Worm (Caenorhabditis elegans) whole organism, L3 larva: ENCODE results near the gene C07A4.2.

Source experiments
- R02D3.7 ChIP-seq: fragments of 150-350 bp; optimal IDR thresholded peaks from 2 replicates; lab custom pipeline; 2014; ENCODE audit warnings: missing biosample characterization, missing genetic modification characterization
- ZK546.5 ChIP-seq: sonication (generic microtip); optimal IDR thresholded peaks from 2 replicates; lab custom pipeline; 2017; ENCODE audit warnings: missing biosample characterization, missing genetic modification characterization
- aly-2 ChIP-seq: fragments of 150-350 bp; optimal IDR thresholded peaks from 2 replicates; lab custom pipeline; 2014; ENCODE audit warnings: missing biosample characterization, missing genetic modification characterization
- ama-1 ChIP-seq: fragments of 150-350 bp; optimal IDR thresholded peaks from 2 replicates; lab custom pipeline; 2018
- ceh-16 ChIP-seq: sonication (generic microtip); optimal IDR thresholded peaks from 2 replicates; lab custom pipeline; 2017; ENCODE audit warnings: missing biosample characterization, missing genetic modification characterization
- ceh-28 ChIP-seq: fragments of 150-350 bp; optimal IDR thresholded peaks from 2 replicates; lab custom pipeline; 2014; ENCODE audit warnings: missing biosample characterization, missing genetic modification reagents, missing genetic modification characterization
- ceh-82 ChIP-seq: fragments of 150-350 bp; optimal IDR thresholded peaks from 2 replicates; lab custom pipeline; 2014; ENCODE audit warnings: missing biosample characterization, missing genetic modification characterization
- ceh-9 ChIP-seq: sonication (generic microtip); optimal IDR thresholded peaks from 2 replicates; lab custom pipeline; 2018; ENCODE audit warnings: missing biosample characterization, missing genetic modification characterization
- daf-12 ChIP-seq: fragments of 150-350 bp; optimal IDR thresholded peaks from 2 replicates; lab custom pipeline; 2014; ENCODE audit warnings: missing biosample characterization, missing genetic modification reagents, missing genetic modification characterization
- egl-27 ChIP-seq: sonication (generic microtip); optimal IDR thresholded peaks from 4 replicates; lab custom pipeline; 2017; ENCODE audit warnings: missing biosample characterization, missing genetic modification reagents, missing genetic modification characterization
- egl-5 ChIP-seq: fragments of 150-350 bp; optimal IDR thresholded peaks from 2 replicates; lab custom pipeline; 2017; ENCODE audit warnings: missing biosample characterization, missing genetic modification reagents, missing genetic modification characterization, inconsistent platforms
- elt-1 ChIP-seq: fragments of 150-350 bp; optimal IDR thresholded peaks from 2 replicates; lab custom pipeline; 2014; ENCODE audit warnings: missing biosample characterization, missing genetic modification characterization
- elt-2 ChIP-seq: sonication (generic microtip); optimal IDR thresholded peaks from 2 replicates; lab custom pipeline; 2016; ENCODE audit warnings: missing genetic modification reagents, mild to moderate bottlenecking, missing genetic modification characterization, missing compliant biosample characterization
- elt-3 ChIP-seq, 3 experiments: fragments of 150-350 bp in 1 of 3; sonication (generic microtip) in 2 of 3; optimal IDR thresholded peaks; 2 replicates in 2 of 3; 4 replicates in 1 of 3; lab custom pipeline; 2014 to 2017; ENCODE audit warnings: missing biosample characterization in 3 of 3, missing genetic modification characterization in 3 of 3
- eor-1 ChIP-seq, 2 experiments: fragments of 150-350 bp; optimal IDR thresholded peaks; 2 replicates each; lab custom pipeline; 2014 to 2018; ENCODE audit warnings: missing biosample characterization in 2 of 2, missing genetic modification characterization in 2 of 2
- fkh-10 ChIP-seq: sonication (generic microtip); optimal IDR thresholded peaks from 2 replicates; lab custom pipeline; 2017; ENCODE audit warnings: missing biosample characterization, missing genetic modification reagents, missing genetic modification characterization
- fkh-2 ChIP-seq: fragments of 150-350 bp; optimal IDR thresholded peaks from 2 replicates; lab custom pipeline; 2014; ENCODE audit warnings: missing biosample characterization, missing genetic modification reagents, missing genetic modification characterization
- fos-1 ChIP-seq: fragments of 150-350 bp; optimal IDR thresholded peaks from 2 replicates; lab custom pipeline; 2014; ENCODE audit warnings: missing biosample characterization, missing genetic modification characterization
- hmg-11 ChIP-seq: sonication (generic microtip); optimal IDR thresholded peaks from 2 replicates; lab custom pipeline; 2016; ENCODE audit warnings: missing genetic modification characterization, missing compliant biosample characterization
- jun-1 ChIP-seq: fragments of 150-350 bp; optimal IDR thresholded peaks from 2 replicates; lab custom pipeline; 2014; ENCODE audit warnings: missing biosample characterization, missing genetic modification reagents, missing genetic modification characterization
- lin-15B ChIP-seq: fragments of 150-350 bp; optimal IDR thresholded peaks from 2 replicates; lab custom pipeline; 2014; ENCODE audit warnings: missing biosample characterization, missing genetic modification characterization
- lin-39 ChIP-seq: fragments of 150-350 bp; optimal IDR thresholded peaks from 2 replicates; lab custom pipeline; 2018; ENCODE audit warnings: missing biosample characterization, missing genetic modification reagents, missing genetic modification characterization
- lsy-12 ChIP-seq: sonication (generic microtip); optimal IDR thresholded peaks from 2 replicates; lab custom pipeline; 2016; ENCODE audit warnings: mild to moderate bottlenecking, missing genetic modification characterization, missing compliant biosample characterization
- mdl-1 ChIP-seq: fragments of 150-350 bp; optimal IDR thresholded peaks from 2 replicates; lab custom pipeline; 2014; ENCODE audit warnings: missing biosample characterization, missing genetic modification characterization
- mml-1 ChIP-seq: fragments of 150-350 bp; sonication (generic microtip); optimal IDR thresholded peaks from 3 replicates; lab custom pipeline; 2014; ENCODE audit warnings: missing biosample characterization, missing genetic modification characterization
- nfya-1 ChIP-seq: sonication (generic microtip); optimal IDR thresholded peaks from 2 replicates; lab custom pipeline; 2017; ENCODE audit warnings: missing genetic modification characterization, mild to moderate bottlenecking, missing compliant biosample characterization, antibody characterized with exemption, moderate library complexity; ENCODE audit not compliant: insufficient read depth
- nhr-11 ChIP-seq: fragments of 150-350 bp; optimal IDR thresholded peaks from 2 replicates; lab custom pipeline; 2014; ENCODE audit warnings: missing biosample characterization, missing genetic modification characterization
- nhr-12 ChIP-seq: fragments of 150-350 bp; optimal IDR thresholded peaks from 2 replicates; lab custom pipeline; 2014; ENCODE audit warnings: missing biosample characterization, missing genetic modification characterization
- nhr-23 ChIP-seq: fragments of 150-350 bp; optimal IDR thresholded peaks from 2 replicates; lab custom pipeline; 2014; ENCODE audit warnings: missing biosample characterization, missing genetic modification reagents, missing genetic modification characterization
- nhr-237 ChIP-seq: fragments of 150-350 bp; optimal IDR thresholded peaks from 2 replicates; lab custom pipeline; 2014; ENCODE audit warnings: missing biosample characterization, missing genetic modification characterization
- nhr-25 ChIP-seq: sonication (generic microtip); optimal IDR thresholded peaks from 2 replicates; lab custom pipeline; 2017; ENCODE audit warnings: missing biosample characterization, missing genetic modification characterization
- nhr-28 ChIP-seq: fragments of 150-350 bp; optimal IDR thresholded peaks from 2 replicates; lab custom pipeline; 2014; ENCODE audit warnings: missing biosample characterization, missing genetic modification characterization
- nhr-43 ChIP-seq: sonication (generic microtip); optimal IDR thresholded peaks from 2 replicates; lab custom pipeline; 2016; ENCODE audit warnings: mild to moderate bottlenecking, missing genetic modification characterization, missing compliant biosample characterization; ENCODE audit not compliant: poor library complexity, severe bottlenecking
- nhr-67 ChIP-seq: fragments of 150-350 bp; optimal IDR thresholded peaks from 2 replicates; lab custom pipeline; 2014; ENCODE audit warnings: missing biosample characterization, missing genetic modification characterization
- nhr-76 ChIP-seq: fragments of 150-350 bp; sonication (generic microtip); optimal IDR thresholded peaks from 5 replicates; lab custom pipeline; 2014; ENCODE audit warnings: missing biosample characterization, missing genetic modification characterization
- nhr-77 ChIP-seq: fragments of 150-350 bp; optimal IDR thresholded peaks from 2 replicates; lab custom pipeline; 2014; ENCODE audit warnings: missing biosample characterization, missing genetic modification characterization
- pha-4 ChIP-seq: fragments of 150-350 bp; optimal IDR thresholded peaks from 2 replicates; lab custom pipeline; 2014; ENCODE audit warnings: missing biosample characterization, missing genetic modification reagents, missing genetic modification characterization
- pqm-1 ChIP-seq: fragments of 150-350 bp; optimal IDR thresholded peaks from 2 replicates; lab custom pipeline; 2017; ENCODE audit warnings: missing biosample characterization, missing genetic modification characterization, inconsistent platforms
- sea-2 ChIP-seq: fragments of 150-350 bp; sonication (generic microtip); optimal IDR thresholded peaks from 4 replicates; lab custom pipeline; 2014; ENCODE audit warnings: missing biosample characterization, missing genetic modification reagents, missing genetic modification characterization
- skn-1 ChIP-seq: fragments of 150-350 bp; optimal IDR thresholded peaks from 2 replicates; lab custom pipeline; 2014; ENCODE audit warnings: missing biosample characterization, missing genetic modification characterization
- snpc-4 ChIP-seq: fragments of 150-350 bp; optimal IDR thresholded peaks from 2 replicates; lab custom pipeline; 2014; ENCODE audit warnings: missing biosample characterization, missing genetic modification characterization
- tbx-2 ChIP-seq: sonication (generic microtip); optimal IDR thresholded peaks from 2 replicates; lab custom pipeline; 2016; ENCODE audit warnings: mild to moderate bottlenecking, missing genetic modification characterization, missing compliant biosample characterization
- unc-39 ChIP-seq: sonication (generic microtip); optimal IDR thresholded peaks from 4 replicates; lab custom pipeline; 2017; ENCODE audit warnings: missing biosample characterization, missing genetic modification characterization
- unc-62 ChIP-seq: fragments of 150-350 bp; sonication (generic microtip); optimal IDR thresholded peaks from 4 replicates; lab custom pipeline; 2014; ENCODE audit warnings: missing biosample characterization, missing genetic modification reagents, missing genetic modification characterization
- zag-1 ChIP-seq: fragments of 150-350 bp; optimal IDR thresholded peaks from 2 replicates; lab custom pipeline; 2014; ENCODE audit warnings: missing biosample characterization, missing genetic modification characterization
- ztf-11 ChIP-seq: fragments of 150-350 bp; optimal IDR thresholded peaks from 2 replicates; lab custom pipeline; 2014; ENCODE audit warnings: missing biosample characterization, missing genetic modification characterization
- ztf-4 ChIP-seq: fragments of 150-350 bp; optimal IDR thresholded peaks from 2 replicates; lab custom pipeline; 2014; ENCODE audit warnings: missing biosample characterization, missing genetic modification characterization

The C07A4.2 gene

DNA sequence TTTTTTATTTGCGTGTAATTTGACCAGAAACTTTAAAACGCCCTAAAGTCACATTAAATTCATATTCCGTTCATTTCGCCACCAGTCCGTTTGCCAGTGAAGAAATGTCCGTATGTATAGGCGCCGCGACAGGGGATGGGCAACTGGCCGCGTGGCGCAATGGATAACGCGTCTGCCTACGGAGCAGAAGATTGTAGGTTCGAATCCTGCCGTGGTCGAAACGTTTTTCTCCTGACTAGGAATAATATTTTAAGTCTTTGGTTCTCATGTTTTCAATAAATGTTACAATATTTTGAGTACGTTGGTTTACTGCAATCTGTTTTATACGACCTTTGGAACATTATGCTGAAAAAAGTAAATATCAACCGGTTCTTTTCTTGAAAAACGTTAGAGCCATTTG lies 27.0 kb upstream of the C07A4.2 start (continued):
- no peak for TF ChIP-seq aly-2

DNA sequence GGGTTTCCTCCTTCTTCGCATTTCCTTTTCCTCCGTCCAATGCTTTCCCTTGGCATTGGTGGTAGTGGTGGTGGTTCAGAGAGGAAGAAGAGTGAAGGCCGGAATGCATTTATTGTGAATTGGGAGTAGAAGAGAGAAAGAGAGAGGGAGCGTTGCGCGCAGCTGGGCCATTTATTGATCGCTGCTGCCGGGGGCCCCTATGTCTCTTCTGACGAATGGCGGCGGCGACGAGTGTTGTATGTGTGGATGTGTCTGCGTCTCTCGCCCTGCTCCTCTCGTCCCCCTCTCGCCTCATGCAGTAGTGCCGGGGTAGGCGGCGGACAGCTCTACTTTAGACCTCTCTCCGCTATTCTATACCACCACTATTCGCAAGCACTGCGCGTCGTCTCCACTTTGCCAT lies 25.4 kb upstream of the C07A4.2 start, which contains the start of gene unc-115:
Gene unc-115 (plus strand): TSS at position 301 of the 400 bp plus-strand sequence.
- TF ChIP-seq ceh-28 (tag; lab: Kevin White, UChicago) = peak; percentile 90
- no peak for TF ChIP-seq nhr-76
- no peak for TF ChIP-seq ZK546.5
- TF ChIP-seq nhr-43 = peak; percentile 63
- peak; percentile 1 for TF ChIP-seq unc-62 (GFP tag; lab: Kevin White, UChicago)
- TF ChIP-seq nhr-77 (tag; lab: Kevin White, UChicago) = no peak
- no peak for TF ChIP-seq nhr-12 (tag; lab: Kevin White, UChicago)
- no peak for TF ChIP-seq elt-1 (tag; lab: Kevin White, UChicago)
- TF ChIP-seq nhr-237 (tag; lab: Kevin White, UChicago) = no peak
- TF ChIP-seq lin-15B = peak; percentile 35
- TF ChIP-seq mml-1 (tag; lab: Kevin White, UChicago) = no peak
- peak; percentile 74 for TF ChIP-seq jun-1 (tag; lab: Kevin White, UChicago)
- TF ChIP-seq hmg-11 = peak; percentile 95
- no peak for TF ChIP-seq ama-1 (lab: Kevin White, UChicago)
- TF ChIP-seq nhr-23 (tag; lab: Kevin White, UChicago) = peak; percentile 66
- peak; percentile 91 for TF ChIP-seq lsy-12 (tag; lab: Kevin White, UChicago)
- no peak for TF ChIP-seq unc-39 (tag; lab: Kevin White, UChicago)
- TF ChIP-seq mdl-1 (tag; lab: Kevin White, UChicago) = peak; percentile 74
- TF ChIP-seq elt-2 (tag; lab: Kevin White, UChicago) = peak; percentile 56
- peak; percentile 81 for TF ChIP-seq pha-4
- TF ChIP-seq aly-2 = no peak
- peak; percentile 71 for TF ChIP-seq ceh-82 (tag; lab: Kevin White, UChicago)
- TF ChIP-seq zag-1 = peak; percentile 59
- TF ChIP-seq nhr-11 (tag; lab: Kevin White, UChicago) = peak; percentile 38
- TF ChIP-seq egl-27 (tag; lab: Kevin White, UChicago) = peak; percentile 71
- no peak for TF ChIP-seq eor-1 (tag; optimal IDR thresholded peaks at IDR 0.05; lab: Kevin White, UChicago)
- TF ChIP-seq nhr-28 (tag; lab: Kevin White, UChicago) = no peak
- no peak for TF ChIP-seq pqm-1 (tag; lab: Kevin White, UChicago)
- peak; percentile 58 for TF ChIP-seq egl-5 (tag; lab: Kevin White, UChicago)
- no peak for TF ChIP-seq ztf-4 (tag; lab: Kevin White, UChicago)
- peak; percentile 67 for TF ChIP-seq R02D3.7
- no peak for TF ChIP-seq fkh-2 (tag; lab: Kevin White, UChicago)
- TF ChIP-seq elt-3 (tag; optimal IDR thresholded peaks at IDR 0.05; lab: Kevin White, UChicago) = no peak
- TF ChIP-seq nfya-1 (tag; lab: Kevin White, UChicago) = peak; percentile 95
- TF ChIP-seq tbx-2 = peak; percentile 87
- no peak for TF ChIP-seq ztf-11 (tag; lab: Kevin White, UChicago)
- no peak for TF ChIP-seq daf-12 (tag; lab: Kevin White, UChicago)
- no peak for TF ChIP-seq nhr-67 (tag; lab: Kevin White, UChicago)
- no peak for TF ChIP-seq fos-1
- no peak for TF ChIP-seq ceh-9 (tag; lab: Kevin White, UChicago)
- TF ChIP-seq fkh-10 (GFP tag; lab: Kevin White, UChicago) = no peak
- TF ChIP-seq skn-1 (tag; lab: Kevin White, UChicago) = peak; percentile 54
- no peak for TF ChIP-seq ceh-16 (tag; lab: Kevin White, UChicago)
- no peak for TF ChIP-seq sea-2 (GFP tag; lab: Kevin White, UChicago)
- peak; percentile 93 for TF ChIP-seq lin-39 (tag; lab: Kevin White, UChicago)
- peak; percentile 52 for TF ChIP-seq snpc-4
- TF ChIP-seq nhr-25 (tag; lab: Kevin White, UChicago) = peak; percentile 62
